Fruit fly (Drosophila melanogaster) whole organism: Measurements from ENCODE around the gene raskol.

Experiments
- CG8478 ChIP-seq: fragments of >200 bp; optimal IDR thresholded peaks from 2 replicates; lab custom pipeline; 2018; ENCODE audit warnings: inconsistent platforms
- Dll ChIP-seq: fragments of >200 bp; optimal IDR thresholded peaks from 2 replicates; lab custom pipeline; 2017
- EcR ChIP-seq, 2 experiments: fragments of >200 bp; optimal IDR thresholded peaks; 2 replicates each; lab custom pipeline; 2017; ENCODE audit warnings: missing biosample characterization in 2 of 2, missing genetic modification characterization in 2 of 2, missing genetic modification reagents in 2 of 2
- pan ChIP-seq: fragments of >200 bp; optimal IDR thresholded peaks from 2 replicates; lab custom pipeline; 2017
- psq ChIP-seq: fragments of >200 bp; optimal IDR thresholded peaks from 2 replicates; lab custom pipeline; 2017
- usp ChIP-seq: fragments of >200 bp; optimal IDR thresholded peaks from 2 replicates; lab custom pipeline; 2017; ENCODE audit warnings: missing biosample characterization, missing genetic modification characterization, mixed read lengths

raskol gene

DNA sequence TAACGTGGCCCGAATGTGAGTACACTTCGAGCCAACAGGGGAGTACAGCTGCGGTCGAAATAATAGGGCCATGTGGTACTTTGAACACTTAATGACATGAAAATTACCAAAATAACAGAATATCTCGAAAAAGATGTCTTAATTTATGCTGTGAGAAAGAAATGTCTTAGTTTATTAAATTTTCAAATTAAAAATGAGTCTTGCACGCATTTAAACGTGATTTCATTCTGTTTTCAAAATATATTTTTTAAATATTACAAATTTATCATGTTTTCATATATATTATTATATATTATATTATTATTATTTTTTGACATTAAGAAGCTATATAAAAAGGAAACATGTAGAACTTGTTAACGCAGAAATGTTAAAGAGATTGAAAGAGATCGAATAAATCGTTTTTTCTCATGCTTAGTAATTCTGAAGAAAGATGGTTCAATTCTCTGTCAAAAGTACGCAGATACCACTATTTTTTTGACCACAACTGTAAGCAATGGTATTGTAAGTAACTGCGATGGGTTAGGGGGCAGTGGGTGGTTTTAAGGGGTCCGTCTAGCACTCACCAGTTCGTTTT is 15.0 kb upstream of the raskol start:
- TF ChIP-seq psq (lab: Kevin White, UChicago) (no peak), EcR (GFP tag; optimal IDR thresholded peaks at IDR 0.05; lab: Kevin White, UChicago) (no peak)

dm6 chrX:17695641-17696040 is 14.3 kb upstream of the raskol start:
- TF ChIP-seq pan (lab: Kevin White, UChicago): no peak
- no peak for TF ChIP-seq CG8478
- no peak for TF ChIP-seq usp (GFP tag; lab: Kevin White, UChicago)
- TF ChIP-seq EcR (GFP tag; optimal IDR thresholded peaks at IDR 0.05; lab: Kevin White, UChicago): no peak
- no peak for TF ChIP-seq psq (lab: Kevin White, UChicago)
- TF ChIP-seq Dll: no peak

dm6 chrX:17696637-17697036 is 13.3 kb upstream of the raskol start:
- no peak for TF ChIP-seq EcR (GFP tag; optimal IDR thresholded peaks at IDR 0.05; lab: Kevin White, UChicago)
- no peak for TF ChIP-seq Dll
- TF ChIP-seq CG8478: no peak
- no peak for TF ChIP-seq usp (GFP tag; lab: Kevin White, UChicago)
- no peak for TF ChIP-seq pan (lab: Kevin White, UChicago)
- no peak for TF ChIP-seq psq (lab: Kevin White, UChicago)

- no peak for TF ChIP-seq EcR (GFP tag; optimal IDR thresholded peaks at IDR 0.05; lab: Kevin White, UChicago)
- no peak for TF ChIP-seq usp (GFP tag; lab: Kevin White, UChicago)
- TF ChIP-seq Dll: no peak
- TF ChIP-seq pan (lab: Kevin White, UChicago): no peak
- no peak for TF ChIP-seq CG8478
- TF ChIP-seq psq (lab: Kevin White, UChicago): no peak
These were observed 12.7 kb upstream of the raskol start for dm6 chrX:17697266-17697665.

DNA sequence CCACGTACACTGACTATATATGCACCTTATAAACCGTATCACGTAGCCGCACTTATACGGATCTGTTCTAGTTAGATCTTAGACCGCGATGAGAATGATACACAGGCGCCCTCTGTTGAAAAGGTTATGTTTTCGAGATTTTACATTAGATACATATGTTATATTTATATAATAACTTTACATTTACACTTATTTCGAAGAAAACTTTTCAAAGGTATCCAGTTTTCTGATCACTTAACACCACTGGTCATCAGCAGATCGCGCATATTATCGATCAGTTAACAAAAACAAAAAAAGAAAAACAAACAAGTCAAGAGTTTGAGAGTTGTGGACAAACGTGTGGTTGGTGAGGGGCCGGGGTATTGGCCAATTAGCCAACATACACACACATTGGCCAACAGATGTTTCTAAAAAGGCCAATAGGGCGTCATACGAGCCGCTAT is 12.2 kb upstream of the raskol start:
- TF ChIP-seq pan (lab: Kevin White, UChicago) (no peak), usp (GFP tag; lab: Kevin White, UChicago) (no peak), Dll (no peak), psq (lab: Kevin White, UChicago) (no peak), CG8478 (no peak), EcR (GFP tag; optimal IDR thresholded peaks at IDR 0.05; lab: Kevin White, UChicago) (no peak)

DNA sequence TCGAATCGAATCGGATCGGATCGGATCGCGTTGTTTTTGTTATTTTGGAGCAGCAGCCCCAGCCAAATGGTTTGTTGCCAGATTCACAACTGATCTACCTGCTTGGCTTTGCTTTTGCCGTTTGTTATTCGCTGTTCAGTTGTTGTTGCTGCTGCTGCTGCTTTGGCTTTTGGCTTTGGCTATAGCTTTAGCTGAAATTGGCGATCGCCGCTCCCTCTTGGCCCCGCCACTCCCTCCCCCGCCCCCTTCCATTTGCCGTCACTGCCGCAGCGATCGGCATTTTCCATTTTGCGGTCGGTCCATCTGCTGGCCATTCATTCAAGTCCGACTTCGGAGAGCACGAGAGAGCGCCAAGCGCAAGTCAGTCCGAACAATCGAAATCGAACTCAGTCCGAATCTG is 11.5 kb upstream of the raskol start, which contains the start of gene chas:
TSS of gene chas (minus strand) at position 295 of the 400 bp plus-strand sequence.
- TF ChIP-seq psq (lab: Kevin White, UChicago): no peak
- no peak for TF ChIP-seq EcR (GFP tag; optimal IDR thresholded peaks at IDR 0.05; lab: Kevin White, UChicago)
- no peak for TF ChIP-seq pan (lab: Kevin White, UChicago)
- TF ChIP-seq usp (GFP tag; lab: Kevin White, UChicago): no peak
- TF ChIP-seq CG8478: no peak
- TF ChIP-seq Dll: no peak

dm6 chrX:17698864-17699504 is 11.0 kb upstream of the raskol start:
- TF ChIP-seq EcR (GFP tag; optimal IDR thresholded peaks at IDR 0.05; lab: Kevin White, UChicago) (no peak), CG8478 (no peak), usp (GFP tag; lab: Kevin White, UChicago) (no peak), pan (lab: Kevin White, UChicago) (no peak), psq (lab: Kevin White, UChicago) (no peak), Dll (no peak)

dm6 chrX:17702738-17703570 is 7.0 kb upstream of the raskol start, which contains the start of the genes CG8188 and par-6:
CG8188 (minus strand) TSS chrX:17703024.
par-6 (plus strand) TSS chrX:17703352.
- TF ChIP-seq psq (lab: Kevin White, UChicago): no peak
- TF ChIP-seq pan (lab: Kevin White, UChicago): no peak
- TF ChIP-seq Dll: no peak
- TF ChIP-seq EcR (GFP tag; optimal IDR thresholded peaks at IDR 0.05; lab: Kevin White, UChicago): no peak
- no peak for TF ChIP-seq CG8478
- TF ChIP-seq usp (GFP tag; lab: Kevin White, UChicago): no peak

DNA sequence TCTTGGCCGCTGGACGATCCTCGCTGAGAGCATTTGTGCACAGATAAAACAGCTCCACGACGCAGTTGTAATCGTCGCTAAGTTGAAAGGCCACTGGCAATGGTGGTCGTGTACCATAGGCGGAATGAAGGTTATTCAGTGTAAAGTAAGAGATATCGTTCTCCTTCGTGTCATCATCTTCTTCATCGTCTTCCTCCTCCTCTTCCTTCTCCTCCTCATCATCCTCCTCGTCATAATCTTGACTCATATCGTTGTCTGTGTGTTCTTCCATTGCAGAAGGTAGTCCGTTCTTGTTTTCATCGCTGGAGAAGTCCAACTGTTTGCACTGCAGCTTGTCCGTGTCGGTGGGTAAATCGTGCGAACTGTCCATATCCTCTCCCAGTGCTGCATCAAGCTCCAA is 2.3 kb upstream of the raskol start:
- no peak for TF ChIP-seq pan (lab: Kevin White, UChicago)
- TF ChIP-seq CG8478: no peak
- TF ChIP-seq psq (lab: Kevin White, UChicago): no peak
- TF ChIP-seq Dll: no peak
- no peak for TF ChIP-seq EcR (GFP tag; optimal IDR thresholded peaks at IDR 0.05; lab: Kevin White, UChicago)
- no peak for TF ChIP-seq usp (GFP tag; lab: Kevin White, UChicago)

- TF ChIP-seq psq (lab: Kevin White, UChicago) (no peak), pan (lab: Kevin White, UChicago) (no peak), usp (GFP tag; lab: Kevin White, UChicago) (no peak), EcR (GFP tag; optimal IDR thresholded peaks at IDR 0.05; lab: Kevin White, UChicago) (no peak), Dll (no peak), CG8478 (no peak)
These were observed 1.1 kb upstream of the raskol start for dm6 chrX:17708843-17709242.

DNA sequence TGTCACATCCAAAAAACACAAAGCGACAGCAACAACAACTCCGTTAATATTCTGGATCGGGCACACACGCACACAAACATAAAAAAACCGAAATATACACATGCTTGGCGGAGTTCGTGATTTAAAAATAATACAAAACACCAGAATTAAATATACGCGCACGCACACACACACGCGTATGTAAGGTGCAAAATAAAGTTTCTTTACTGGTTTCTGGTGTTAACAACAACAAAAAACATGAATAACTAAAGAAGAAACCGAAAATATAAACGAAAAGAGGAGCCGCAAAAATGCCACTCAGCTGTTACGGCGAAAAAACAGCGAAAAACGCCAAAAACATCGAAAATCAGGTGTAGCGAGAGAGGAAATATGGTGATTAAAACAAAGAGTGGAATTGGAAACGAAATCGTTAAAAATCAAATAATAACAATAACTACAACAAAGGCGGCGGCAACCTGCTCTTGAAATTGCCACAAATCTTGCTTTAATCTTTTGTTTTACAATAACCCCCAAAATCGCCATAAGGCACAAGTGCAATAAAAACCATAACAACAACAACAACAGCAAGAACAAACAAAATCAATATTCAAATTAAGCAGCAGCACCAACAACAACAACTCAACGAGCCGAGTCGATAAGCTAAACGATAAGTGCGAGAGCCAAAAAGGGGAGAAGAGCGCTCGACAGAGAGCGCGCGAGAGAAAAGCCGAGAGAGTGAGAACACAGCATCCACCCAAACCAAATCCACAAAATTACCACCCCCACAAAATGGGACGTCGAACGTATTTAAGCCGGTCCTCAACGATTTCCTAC is 535 bp downstream of the raskol start:
- TF ChIP-seq EcR (GFP tag; optimal IDR thresholded peaks at IDR 0.05; lab: Kevin White, UChicago) (no peak), pan (lab: Kevin White, UChicago) (no peak), usp (GFP tag; lab: Kevin White, UChicago) (no peak), Dll (no peak), CG8478 (no peak), psq (lab: Kevin White, UChicago) (no peak)
